Worm (Caenorhabditis elegans) whole organism, early embryonic: Measurements from ENCODE around the gene F49C12.7.

Source experiments
- ama-1 ChIP-seq: fragments of 150-350 bp; optimal IDR thresholded peaks from 2 replicates; lab custom pipeline; 2014
- ceh-36 ChIP-seq: sonication (generic microtip); optimal IDR thresholded peaks from 2 replicates; lab custom pipeline; 2016; ENCODE audit warnings: missing genetic modification characterization, inconsistent platforms, missing compliant biosample characterization
- ets-7 ChIP-seq: sonication (generic microtip); optimal IDR thresholded peaks from 2 replicates; lab custom pipeline; 2016; ENCODE audit warnings: missing genotype, missing genetic modification characterization, missing compliant biosample characterization
- flt-1 ChIP-seq: fragments of 200-800 bp; sonication (Bioruptor generic); IDR thresholded peaks from 2 replicates; pipeline ENCODE4 v1.3.6; 2022; ENCODE audit warnings: missing genetic modification characterization, missing compliant biosample characterization
- hnd-1 ChIP-seq: sonication (generic microtip); optimal IDR thresholded peaks from 2 replicates; lab custom pipeline; 2016; ENCODE audit warnings: missing genetic modification characterization, missing compliant biosample characterization
- scrt-1 ChIP-seq: fragments of 200-800 bp; sonication (Bioruptor generic); IDR thresholded peaks from 2 replicates; pipeline ENCODE4 v1.3.6; 2022; ENCODE audit warnings: missing genetic modification characterization, missing compliant biosample characterization
- sea-1 ChIP-seq: fragments of 200-800 bp; sonication (Bioruptor generic); conservative IDR thresholded peaks from 2 replicates; pipeline ENCODE4 v1.3.6; 2022; ENCODE audit warnings: missing genetic modification characterization, missing compliant biosample characterization
- tra-4 ChIP-seq: sonication (generic microtip); optimal IDR thresholded peaks from 2 replicates; lab custom pipeline; 2017; ENCODE audit warnings: missing genetic modification characterization, missing compliant biosample characterization

- TF ChIP-seq ceh-36 (tag; lab: Kevin White, UChicago) (no peak), ama-1 (lab: Kevin White, UChicago) (no peak), sea-1 (GFP tag; lab: Robert Waterston, UW) (no peak), flt-1 (no peak), ets-7 (tag; lab: Kevin White, UChicago) (no peak), tra-4 (no peak), hnd-1 (tag; lab: Kevin White, UChicago) (no peak), scrt-1 (GFP tag; lab: Robert Waterston, UW) (no peak)
These were observed 1.7 kb downstream of the F49C12.7 start for ce11 chrIV:9310935-9311566.
